Worm (Caenorhabditis elegans) whole organism, L3 larva: Measurements from ENCODE around the gene txdc-12.2.

ENCODE experiments used
- ZK546.5 ChIP-seq: sonication (generic microtip); optimal IDR thresholded peaks from 2 replicates; lab custom pipeline; 2017; ENCODE audit warnings: missing biosample characterization, missing genetic modification characterization
- aly-2 ChIP-seq: fragments of 150-350 bp; optimal IDR thresholded peaks from 2 replicates; lab custom pipeline; 2014; ENCODE audit warnings: missing biosample characterization, missing genetic modification characterization
- ama-1 ChIP-seq: fragments of 150-350 bp; optimal IDR thresholded peaks from 2 replicates; lab custom pipeline; 2018
- ceh-16 ChIP-seq: sonication (generic microtip); optimal IDR thresholded peaks from 2 replicates; lab custom pipeline; 2017; ENCODE audit warnings: missing biosample characterization, missing genetic modification characterization
- ceh-28 ChIP-seq: fragments of 150-350 bp; optimal IDR thresholded peaks from 2 replicates; lab custom pipeline; 2014; ENCODE audit warnings: missing biosample characterization, missing genetic modification reagents, missing genetic modification characterization
- ceh-82 ChIP-seq: fragments of 150-350 bp; optimal IDR thresholded peaks from 2 replicates; lab custom pipeline; 2014; ENCODE audit warnings: missing biosample characterization, missing genetic modification characterization
- ceh-9 ChIP-seq: sonication (generic microtip); optimal IDR thresholded peaks from 2 replicates; lab custom pipeline; 2018; ENCODE audit warnings: missing biosample characterization, missing genetic modification characterization
- daf-12 ChIP-seq: fragments of 150-350 bp; optimal IDR thresholded peaks from 2 replicates; lab custom pipeline; 2014; ENCODE audit warnings: missing biosample characterization, missing genetic modification reagents, missing genetic modification characterization
- egl-5 ChIP-seq: fragments of 150-350 bp; optimal IDR thresholded peaks from 2 replicates; lab custom pipeline; 2017; ENCODE audit warnings: missing biosample characterization, missing genetic modification reagents, missing genetic modification characterization, inconsistent platforms
- elt-1 ChIP-seq: fragments of 150-350 bp; optimal IDR thresholded peaks from 2 replicates; lab custom pipeline; 2014; ENCODE audit warnings: missing biosample characterization, missing genetic modification characterization
- elt-2 ChIP-seq: sonication (generic microtip); optimal IDR thresholded peaks from 2 replicates; lab custom pipeline; 2016; ENCODE audit warnings: missing genetic modification reagents, mild to moderate bottlenecking, missing genetic modification characterization, missing compliant biosample characterization
- elt-3 ChIP-seq, 3 experiments: fragments of 150-350 bp in 1 of 3; sonication (generic microtip) in 2 of 3; optimal IDR thresholded peaks; 2 replicates in 2 of 3; 4 replicates in 1 of 3; lab custom pipeline; 2014 to 2017; ENCODE audit warnings: missing biosample characterization in 3 of 3, missing genetic modification characterization in 3 of 3
- eor-1 ChIP-seq, 2 experiments: fragments of 150-350 bp; optimal IDR thresholded peaks; 2 replicates each; lab custom pipeline; 2014 to 2018; ENCODE audit warnings: missing biosample characterization in 2 of 2, missing genetic modification characterization in 2 of 2
- fkh-10 ChIP-seq: sonication (generic microtip); optimal IDR thresholded peaks from 2 replicates; lab custom pipeline; 2017; ENCODE audit warnings: missing biosample characterization, missing genetic modification reagents, missing genetic modification characterization
- fkh-2 ChIP-seq: fragments of 150-350 bp; optimal IDR thresholded peaks from 2 replicates; lab custom pipeline; 2014; ENCODE audit warnings: missing biosample characterization, missing genetic modification reagents, missing genetic modification characterization
- fos-1 ChIP-seq: fragments of 150-350 bp; optimal IDR thresholded peaks from 2 replicates; lab custom pipeline; 2014; ENCODE audit warnings: missing biosample characterization, missing genetic modification characterization
- hmg-11 ChIP-seq: sonication (generic microtip); optimal IDR thresholded peaks from 2 replicates; lab custom pipeline; 2016; ENCODE audit warnings: missing genetic modification characterization, missing compliant biosample characterization
- jun-1 ChIP-seq: fragments of 150-350 bp; optimal IDR thresholded peaks from 2 replicates; lab custom pipeline; 2014; ENCODE audit warnings: missing biosample characterization, missing genetic modification reagents, missing genetic modification characterization
- lin-15B ChIP-seq: fragments of 150-350 bp; optimal IDR thresholded peaks from 2 replicates; lab custom pipeline; 2014; ENCODE audit warnings: missing biosample characterization, missing genetic modification characterization
- lin-39 ChIP-seq: fragments of 150-350 bp; optimal IDR thresholded peaks from 2 replicates; lab custom pipeline; 2018; ENCODE audit warnings: missing biosample characterization, missing genetic modification reagents, missing genetic modification characterization
- lsy-12 ChIP-seq: sonication (generic microtip); optimal IDR thresholded peaks from 2 replicates; lab custom pipeline; 2016; ENCODE audit warnings: mild to moderate bottlenecking, missing genetic modification characterization, missing compliant biosample characterization
- mml-1 ChIP-seq: fragments of 150-350 bp; sonication (generic microtip); optimal IDR thresholded peaks from 3 replicates; lab custom pipeline; 2014; ENCODE audit warnings: missing biosample characterization, missing genetic modification characterization
- nfya-1 ChIP-seq: sonication (generic microtip); optimal IDR thresholded peaks from 2 replicates; lab custom pipeline; 2017; ENCODE audit warnings: missing genetic modification characterization, mild to moderate bottlenecking, missing compliant biosample characterization, antibody characterized with exemption, moderate library complexity; ENCODE audit not compliant: insufficient read depth
- nhr-12 ChIP-seq: fragments of 150-350 bp; optimal IDR thresholded peaks from 2 replicates; lab custom pipeline; 2014; ENCODE audit warnings: missing biosample characterization, missing genetic modification characterization
- nhr-23 ChIP-seq: fragments of 150-350 bp; optimal IDR thresholded peaks from 2 replicates; lab custom pipeline; 2014; ENCODE audit warnings: missing biosample characterization, missing genetic modification reagents, missing genetic modification characterization
- nhr-237 ChIP-seq: fragments of 150-350 bp; optimal IDR thresholded peaks from 2 replicates; lab custom pipeline; 2014; ENCODE audit warnings: missing biosample characterization, missing genetic modification characterization
- nhr-25 ChIP-seq: sonication (generic microtip); optimal IDR thresholded peaks from 2 replicates; lab custom pipeline; 2017; ENCODE audit warnings: missing biosample characterization, missing genetic modification characterization
- nhr-28 ChIP-seq: fragments of 150-350 bp; optimal IDR thresholded peaks from 2 replicates; lab custom pipeline; 2014; ENCODE audit warnings: missing biosample characterization, missing genetic modification characterization
- nhr-43 ChIP-seq: sonication (generic microtip); optimal IDR thresholded peaks from 2 replicates; lab custom pipeline; 2016; ENCODE audit warnings: mild to moderate bottlenecking, missing genetic modification characterization, missing compliant biosample characterization; ENCODE audit not compliant: poor library complexity, severe bottlenecking
- nhr-67 ChIP-seq: fragments of 150-350 bp; optimal IDR thresholded peaks from 2 replicates; lab custom pipeline; 2014; ENCODE audit warnings: missing biosample characterization, missing genetic modification characterization
- nhr-76 ChIP-seq: fragments of 150-350 bp; sonication (generic microtip); optimal IDR thresholded peaks from 5 replicates; lab custom pipeline; 2014; ENCODE audit warnings: missing biosample characterization, missing genetic modification characterization
- nhr-77 ChIP-seq: fragments of 150-350 bp; optimal IDR thresholded peaks from 2 replicates; lab custom pipeline; 2014; ENCODE audit warnings: missing biosample characterization, missing genetic modification characterization
- pha-4 ChIP-seq: fragments of 150-350 bp; optimal IDR thresholded peaks from 2 replicates; lab custom pipeline; 2014; ENCODE audit warnings: missing biosample characterization, missing genetic modification reagents, missing genetic modification characterization
- pqm-1 ChIP-seq: fragments of 150-350 bp; optimal IDR thresholded peaks from 2 replicates; lab custom pipeline; 2017; ENCODE audit warnings: missing biosample characterization, missing genetic modification characterization, inconsistent platforms
- sea-2 ChIP-seq: fragments of 150-350 bp; sonication (generic microtip); optimal IDR thresholded peaks from 4 replicates; lab custom pipeline; 2014; ENCODE audit warnings: missing biosample characterization, missing genetic modification reagents, missing genetic modification characterization
- skn-1 ChIP-seq: fragments of 150-350 bp; optimal IDR thresholded peaks from 2 replicates; lab custom pipeline; 2014; ENCODE audit warnings: missing biosample characterization, missing genetic modification characterization
- snpc-4 ChIP-seq: fragments of 150-350 bp; optimal IDR thresholded peaks from 2 replicates; lab custom pipeline; 2014; ENCODE audit warnings: missing biosample characterization, missing genetic modification characterization
- unc-39 ChIP-seq: sonication (generic microtip); optimal IDR thresholded peaks from 4 replicates; lab custom pipeline; 2017; ENCODE audit warnings: missing biosample characterization, missing genetic modification characterization
- unc-62 ChIP-seq: fragments of 150-350 bp; sonication (generic microtip); optimal IDR thresholded peaks from 4 replicates; lab custom pipeline; 2014; ENCODE audit warnings: missing biosample characterization, missing genetic modification reagents, missing genetic modification characterization

The txdc-12.2 gene

DNA sequence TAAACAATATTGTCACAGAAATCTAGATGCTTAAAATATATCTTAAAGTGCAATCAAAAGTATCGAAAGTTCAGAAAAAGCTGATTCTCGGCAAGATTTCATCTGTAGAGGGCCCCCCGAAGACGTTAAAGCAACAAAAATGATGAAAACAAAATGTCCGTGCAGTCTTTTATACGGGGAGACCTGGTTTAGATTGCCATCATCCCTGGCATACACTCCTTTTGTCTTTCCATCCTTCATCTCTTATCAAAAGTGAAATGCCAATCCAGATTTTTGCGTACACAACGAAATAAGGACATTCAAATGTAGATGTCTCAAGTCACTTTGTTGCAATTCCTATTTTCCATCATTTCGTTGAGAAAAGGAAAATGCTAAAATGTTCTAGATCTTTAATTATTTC lies 39.9 kb downstream of the txdc-12.2 start:
- no peak for TF ChIP-seq elt-2
- no peak for TF ChIP-seq mml-1 (tag; lab: Kevin White, UChicago)
- no peak for TF ChIP-seq jun-1 (tag; lab: Kevin White, UChicago)
- no peak for TF ChIP-seq daf-12
- no peak for TF ChIP-seq ama-1 (lab: Kevin White, UChicago)
- no peak for TF ChIP-seq pqm-1 (tag; lab: Kevin White, UChicago)
- no peak for TF ChIP-seq nhr-237 (tag; lab: Kevin White, UChicago)
- no peak for TF ChIP-seq ceh-9 (tag; lab: Kevin White, UChicago)
- no peak for TF ChIP-seq nhr-12 (tag; lab: Kevin White, UChicago)
- TF ChIP-seq ceh-16 = no peak
- TF ChIP-seq lin-15B (tag; lab: Kevin White, UChicago) = no peak
- TF ChIP-seq lsy-12 (tag; lab: Kevin White, UChicago) = no peak
- TF ChIP-seq aly-2 = no peak
- no peak for TF ChIP-seq unc-39 (tag; lab: Kevin White, UChicago)
- TF ChIP-seq eor-1 (tag; optimal IDR thresholded peaks at IDR 0.05; lab: Kevin White, UChicago) = no peak
- no peak for TF ChIP-seq skn-1 (tag; lab: Kevin White, UChicago)
- TF ChIP-seq egl-5 (tag; lab: Kevin White, UChicago) = no peak
- no peak for TF ChIP-seq elt-3 (tag; optimal IDR thresholded peaks at IDR 0.05; lab: Kevin White, UChicago)

ce11 chrX:2116304-2116867 lies 42.1 kb downstream of the txdc-12.2 start:
- TF ChIP-seq nhr-23 (peak; percentile 51), fos-1 (tag; lab: Kevin White, UChicago) (no peak), nhr-43 (tag; lab: Kevin White, UChicago) (peak; percentile 42), fkh-2 (tag; lab: Kevin White, UChicago) (no peak), nhr-25 (peak; percentile 66), ceh-28 (no peak), pqm-1 (tag; lab: Kevin White, UChicago) (no peak), elt-1 (no peak), hmg-11 (tag; lab: Kevin White, UChicago) (no peak), elt-2 (no peak), ama-1 (lab: Kevin White, UChicago) (peak; percentile 5), fkh-10 (GFP tag; lab: Kevin White, UChicago) (no peak), egl-5 (tag; lab: Kevin White, UChicago) (no peak), eor-1 (tag; optimal IDR thresholded peaks at IDR 0.05; lab: Kevin White, UChicago) (no peak), elt-3 (tag; optimal IDR thresholded peaks at IDR 0.05; lab: Kevin White, UChicago) (peak in 1 of 3 experiments; percentile 11), lin-15B (tag; lab: Kevin White, UChicago) (no peak), nhr-28 (tag; lab: Kevin White, UChicago) (no peak), nhr-76 (tag; lab: Kevin White, UChicago) (no peak), nhr-67 (tag; lab: Kevin White, UChicago) (no peak), sea-2 (GFP tag; lab: Kevin White, UChicago) (no peak), ZK546.5 (tag; lab: Kevin White, UChicago) (no peak), nhr-77 (tag; lab: Kevin White, UChicago) (no peak), ceh-9 (tag; lab: Kevin White, UChicago) (no peak)

- TF ChIP-seq fos-1 (tag; lab: Kevin White, UChicago) (no peak), pqm-1 (tag; lab: Kevin White, UChicago) (no peak), ceh-82 (tag; lab: Kevin White, UChicago) (no peak), elt-1 (no peak), snpc-4 (no peak), nhr-67 (tag; lab: Kevin White, UChicago) (no peak), ZK546.5 (tag; lab: Kevin White, UChicago) (no peak)
- TF ChIP-seq, all 47 proteins: peak for 0
Measured at ce11 chrX:2118162-2118561, 43.9 kb downstream of the txdc-12.2 start, which contains the start of gene swip-10. TSS of gene swip-10 (minus strand) at chrX:2118262.

- TF ChIP-seq fkh-10 (GFP tag; lab: Kevin White, UChicago) = no peak
- no peak for TF ChIP-seq nfya-1 (tag; lab: Kevin White, UChicago)
- TF ChIP-seq fkh-2 (tag; lab: Kevin White, UChicago) = no peak
- no peak for TF ChIP-seq lin-39 (tag; lab: Kevin White, UChicago)
- TF ChIP-seq snpc-4 = no peak
- no peak for TF ChIP-seq skn-1 (tag; lab: Kevin White, UChicago)
- no peak for TF ChIP-seq lsy-12 (tag; lab: Kevin White, UChicago)
- TF ChIP-seq unc-62 (GFP tag; lab: Kevin White, UChicago) = no peak
- no peak for TF ChIP-seq pha-4 (tag; lab: Kevin White, UChicago)
Measured at ce11 chrX:2120961-2121360, 46.7 kb downstream of the txdc-12.2 start, which contains the start of gene gpa-5. TSS of gene gpa-5 (minus strand) at chrX:2121061.
